Worm (Caenorhabditis elegans) whole organism, L1 larva: Measurements from ENCODE around the gene Y48C3A.18.

Experiments used
- C16A3.4 ChIP-seq: fragments of 150-350 bp; optimal IDR thresholded peaks from 2 replicates; lab custom pipeline; 2014; ENCODE audit warnings: missing biosample characterization, missing genetic modification characterization
- unc-130 ChIP-seq: fragments of 150-350 bp; optimal IDR thresholded peaks from 2 replicates; lab custom pipeline; 2017; ENCODE audit warnings: missing biosample characterization, missing genetic modification characterization, inconsistent platforms

ce11 chrII:13456622-13457021, 44.2 kb downstream of the Y48C3A.18 start:
- TF ChIP-seq unc-130 (no peak), C16A3.4 (tag; lab: Kevin White, UChicago) (no peak)
